Worm (Caenorhabditis elegans): ENCODE data around the gene orc-1.

DNA sequence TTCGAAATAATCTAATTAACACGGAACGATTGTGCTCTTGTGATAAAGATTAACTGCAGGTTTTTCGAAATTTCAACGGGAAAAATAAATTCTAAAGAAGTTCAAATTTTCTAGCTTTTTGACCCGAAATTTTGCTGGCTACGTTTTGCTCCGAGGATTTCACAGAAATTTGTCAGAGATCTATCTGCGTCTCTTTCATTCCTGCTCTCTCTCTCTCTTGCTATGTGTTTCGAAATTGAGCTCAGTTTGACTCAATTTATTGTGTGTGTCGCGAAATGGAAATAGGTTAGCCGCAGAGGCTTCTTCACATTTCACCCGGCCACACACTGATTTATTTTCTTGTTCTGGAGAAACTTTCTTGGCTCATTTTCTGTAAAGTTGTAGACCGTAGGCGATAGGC lies 14.7 kb downstream of the orc-1 start:
- TF ChIP-seq unc-39 (tag; optimal IDR thresholded peaks at IDR 0.05) (no peak), mdl-1 (tag; optimal IDR thresholded peaks at IDR 0.05) (no peak), egl-27 (tag; optimal IDR thresholded peaks at IDR 0.05) (no peak), zag-1 (tag; optimal IDR thresholded peaks at IDR 0.05) (no peak), lin-39 (tag; optimal IDR thresholded peaks at IDR 0.05) (no peak), ceh-82 (tag; optimal IDR thresholded peaks at IDR 0.05) (no peak), lin-11 (tag; optimal IDR thresholded peaks at IDR 0.05) (no peak)
